Worm (Caenorhabditis elegans): ENCODE results near the gene madf-9.

The madf-9 gene

ce11 chrIV:3653420-3653823 lies 16.5 kb downstream of the madf-9 start:
- TF ChIP-seq ama-1 (optimal IDR thresholded peaks at IDR 0.05) = peak; percentile 65
- TF ChIP-seq nhr-43 (tag; optimal IDR thresholded peaks at IDR 0.05; ENCODE audit: poor library complexity, severe bottlenecking) = peak; percentile 96
- TF ChIP-seq ceh-9 (tag; optimal IDR thresholded peaks at IDR 0.05) = no peak
- TF ChIP-seq ZK546.5 (tag; optimal IDR thresholded peaks at IDR 0.05) = no peak
- TF ChIP-seq nfya-1 (tag; optimal IDR thresholded peaks at IDR 0.05; ENCODE audit: insufficient read depth) = peak; percentile 57
- no peak for TF ChIP-seq daf-12 (tag; optimal IDR thresholded peaks at IDR 0.05)
- TF ChIP-seq lin-15B (tag; optimal IDR thresholded peaks at IDR 0.05) = no peak
- TF ChIP-seq elt-3 (tag; optimal IDR thresholded peaks at IDR 0.05) = peak in 2 of 3 experiments; percentile 22 to 64
- TF ChIP-seq fos-1 (tag; optimal IDR thresholded peaks at IDR 0.05) = no peak
- TF ChIP-seq pqm-1 (tag; optimal IDR thresholded peaks at IDR 0.05) = peak; percentile 37
- TF ChIP-seq jun-1 (tag; optimal IDR thresholded peaks at IDR 0.05) = peak; percentile 62
- peak; percentile 82 for TF ChIP-seq nhr-23 (tag; optimal IDR thresholded peaks at IDR 0.05)
- TF ChIP-seq eor-1 (tag; optimal IDR thresholded peaks at IDR 0.05) = no peak
- TF ChIP-seq lsy-12 (tag; optimal IDR thresholded peaks at IDR 0.05) = peak; percentile 64
- no peak for TF ChIP-seq elt-1 (tag; optimal IDR thresholded peaks at IDR 0.05)
- no peak for TF ChIP-seq nhr-28 (tag; optimal IDR thresholded peaks at IDR 0.05)
- no peak for TF ChIP-seq ceh-82 (tag; optimal IDR thresholded peaks at IDR 0.05)
- TF ChIP-seq mml-1 (tag; optimal IDR thresholded peaks at IDR 0.05) = peak; percentile 7
- no peak for TF ChIP-seq nhr-11 (tag; optimal IDR thresholded peaks at IDR 0.05)
- no peak for TF ChIP-seq nhr-77 (tag; optimal IDR thresholded peaks at IDR 0.05)
- TF ChIP-seq unc-39 (tag; optimal IDR thresholded peaks at IDR 0.05) = no peak
- no peak for TF ChIP-seq unc-62 (GFP tag; optimal IDR thresholded peaks at IDR 0.05)
- no peak for TF ChIP-seq zag-1 (tag; optimal IDR thresholded peaks at IDR 0.05)
- no peak for TF ChIP-seq egl-5 (tag; optimal IDR thresholded peaks at IDR 0.05)
- TF ChIP-seq ceh-28 (tag; optimal IDR thresholded peaks at IDR 0.05) = peak; percentile 47
- TF ChIP-seq nhr-237 (tag; optimal IDR thresholded peaks at IDR 0.05) = no peak
- no peak for TF ChIP-seq nhr-67 (tag; optimal IDR thresholded peaks at IDR 0.05)
- no peak for TF ChIP-seq ztf-11 (tag; optimal IDR thresholded peaks at IDR 0.05)
- TF ChIP-seq fkh-10 (GFP tag; optimal IDR thresholded peaks at IDR 0.05) = no peak
- peak; percentile 56 for TF ChIP-seq elt-2 (tag; optimal IDR thresholded peaks at IDR 0.05)
- peak; percentile 54 for TF ChIP-seq mdl-1 (tag; optimal IDR thresholded peaks at IDR 0.05)
- TF ChIP-seq hmg-11 (tag; optimal IDR thresholded peaks at IDR 0.05) = no peak
- peak; percentile 68 for TF ChIP-seq nhr-25 (tag; optimal IDR thresholded peaks at IDR 0.05)
- TF ChIP-seq snpc-4 (tag; optimal IDR thresholded peaks at IDR 0.05) = no peak
- TF ChIP-seq pha-4 (tag; optimal IDR thresholded peaks at IDR 0.05) = peak; percentile 47
- TF ChIP-seq ztf-4 (tag; optimal IDR thresholded peaks at IDR 0.05) = no peak
- peak; percentile 27 for TF ChIP-seq R02D3.7 (tag; optimal IDR thresholded peaks at IDR 0.05)
- no peak for TF ChIP-seq aly-2 (tag; optimal IDR thresholded peaks at IDR 0.05)
- no peak for TF ChIP-seq lin-39 (tag; optimal IDR thresholded peaks at IDR 0.05)
- no peak for TF ChIP-seq ceh-16 (tag; optimal IDR thresholded peaks at IDR 0.05)
- no peak for TF ChIP-seq nhr-12 (tag; optimal IDR thresholded peaks at IDR 0.05)
- peak; percentile 5 for TF ChIP-seq tbx-2 (tag; optimal IDR thresholded peaks at IDR 0.05)
- TF ChIP-seq sea-2 (GFP tag; optimal IDR thresholded peaks at IDR 0.05) = no peak

- TF ChIP-seq fkh-10 (GFP tag; optimal IDR thresholded peaks at IDR 0.05) (no peak), pha-4 (tag; optimal IDR thresholded peaks at IDR 0.05) (peak; percentile 89), aly-2 (tag; optimal IDR thresholded peaks at IDR 0.05) (no peak), ceh-28 (tag; optimal IDR thresholded peaks at IDR 0.05) (peak; percentile 66), unc-62 (GFP tag; optimal IDR thresholded peaks at IDR 0.05) (no peak), elt-2 (tag; optimal IDR thresholded peaks at IDR 0.05) (no peak), nhr-28 (tag; optimal IDR thresholded peaks at IDR 0.05) (no peak), elt-3 (tag; optimal IDR thresholded peaks at IDR 0.05) (peak in 1 of 3 experiments; percentile 6), hmg-11 (tag; optimal IDR thresholded peaks at IDR 0.05) (no peak), ZK546.5 (tag; optimal IDR thresholded peaks at IDR 0.05) (no peak), egl-27 (tag; optimal IDR thresholded peaks at IDR 0.05) (no peak), ceh-16 (tag; optimal IDR thresholded peaks at IDR 0.05) (no peak), nhr-11 (tag; optimal IDR thresholded peaks at IDR 0.05) (peak; percentile 18), elt-1 (tag; optimal IDR thresholded peaks at IDR 0.05) (no peak), unc-39 (tag; optimal IDR thresholded peaks at IDR 0.05) (no peak), egl-5 (tag; optimal IDR thresholded peaks at IDR 0.05) (no peak), sea-2 (GFP tag; optimal IDR thresholded peaks at IDR 0.05) (no peak), R02D3.7 (tag; optimal IDR thresholded peaks at IDR 0.05) (peak; percentile 9), mdl-1 (tag; optimal IDR thresholded peaks at IDR 0.05) (peak; percentile 60), nhr-237 (tag; optimal IDR thresholded peaks at IDR 0.05) (no peak), nfya-1 (tag; optimal IDR thresholded peaks at IDR 0.05; ENCODE audit: insufficient read depth) (peak; percentile 62), lsy-12 (tag; optimal IDR thresholded peaks at IDR 0.05) (peak; percentile 22), nhr-25 (tag; optimal IDR thresholded peaks at IDR 0.05) (peak; percentile 56), lin-15B (tag; optimal IDR thresholded peaks at IDR 0.05) (no peak), pqm-1 (tag; optimal IDR thresholded peaks at IDR 0.05) (peak; percentile 1), eor-1 (tag; optimal IDR thresholded peaks at IDR 0.05) (no peak), nhr-67 (tag; optimal IDR thresholded peaks at IDR 0.05) (no peak), lin-39 (tag; optimal IDR thresholded peaks at IDR 0.05) (no peak), fkh-2 (tag; optimal IDR thresholded peaks at IDR 0.05) (no peak), fos-1 (tag; optimal IDR thresholded peaks at IDR 0.05) (no peak), jun-1 (tag; optimal IDR thresholded peaks at IDR 0.05) (no peak), snpc-4 (tag; optimal IDR thresholded peaks at IDR 0.05) (no peak), tbx-2 (tag; optimal IDR thresholded peaks at IDR 0.05) (peak; percentile 59), nhr-43 (tag; optimal IDR thresholded peaks at IDR 0.05; ENCODE audit: poor library complexity, severe bottlenecking) (no peak), nhr-76 (tag; optimal IDR thresholded peaks at IDR 0.05) (no peak), ceh-82 (tag; optimal IDR thresholded peaks at IDR 0.05) (no peak), mml-1 (tag; optimal IDR thresholded peaks at IDR 0.05) (peak; percentile 95), daf-12 (tag; optimal IDR thresholded peaks at IDR 0.05) (no peak), ama-1 (optimal IDR thresholded peaks at IDR 0.05) (peak; percentile 10), nhr-23 (tag; optimal IDR thresholded peaks at IDR 0.05) (peak; percentile 47), ztf-11 (tag; optimal IDR thresholded peaks at IDR 0.05) (no peak), skn-1 (tag; optimal IDR thresholded peaks at IDR 0.05) (no peak)
Measured at ce11 chrIV:3654214-3654613, 17.3 kb downstream of the madf-9 start.
